Fruit fly (Drosophila melanogaster): Measurements from ENCODE around the gene CG42784.

- TF ChIP-seq CTCF (optimal IDR thresholded peaks at IDR 0.05) (no peak), CG8478 (optimal IDR thresholded peaks at IDR 0.05) (no peak)
These were observed 97.2 kb downstream of the CG42784 start for dm6 chr2L:13512182-13513032.
